Fruit fly (Drosophila melanogaster) whole organism, embryonic: ENCODE data around the gene CG3652.

Experiments used
- Asciz ChIP-seq: fragments of 200-800 bp; sonication (Bioruptor generic); optimal IDR thresholded peaks from 2 replicates; lab custom pipeline; 2017; ENCODE audit warnings: missing biosample characterization, mild to moderate bottlenecking, missing genetic modification characterization, missing genetic modification reagents
- BEAF-32 ChIP-seq: fragments of 200-800 bp; sonication (Bioruptor generic); optimal IDR thresholded peaks from 3 replicates; lab custom pipeline; 2017; ENCODE audit warnings: missing biosample characterization, missing genetic modification characterization, mild to moderate bottlenecking, moderate library complexity, missing genetic modification reagents
- CG10979 ChIP-seq: fragments of 200-800 bp; sonication (Bioruptor generic); optimal IDR thresholded peaks from 2 replicates; lab custom pipeline; 2018; ENCODE audit warnings: missing biosample characterization, mild to moderate bottlenecking, missing genetic modification characterization, moderate library complexity
- CG12104 ChIP-seq: fragments of 200-800 bp; sonication (Bioruptor generic); optimal IDR thresholded peaks from 3 replicates; lab custom pipeline; 2016; ENCODE audit warnings: missing biosample characterization, missing genetic modification characterization
- CG12219 ChIP-seq: fragments of 200-800 bp; sonication (Bioruptor generic); optimal IDR thresholded peaks from 3 replicates; lab custom pipeline; 2018; ENCODE audit warnings: missing biosample characterization, mild to moderate bottlenecking, missing genetic modification characterization
- CG12659 ChIP-seq: fragments of 200-800 bp; sonication (Bioruptor generic); optimal IDR thresholded peaks from 3 replicates; lab custom pipeline; 2017; ENCODE audit warnings: mild to moderate bottlenecking, missing biosample characterization, missing genetic modification reagents, missing genetic modification characterization
- CG13287 ChIP-seq: fragments of 200-800 bp; sonication (Bioruptor generic); IDR thresholded peaks from 2 replicates; pipeline ENCODE4 v1.3.6; 2022; ENCODE audit warnings: missing biosample characterization, missing genetic modification characterization; ENCODE audit not compliant: partially characterized antibody
- CG14441 ChIP-seq: fragments of 200-800 bp; sonication (Bioruptor generic); IDR thresholded peaks from 2 replicates; pipeline ENCODE4 v1.3.6; 2022; ENCODE audit warnings: missing biosample characterization, missing genetic modification characterization
- CG14860 ChIP-seq: fragments of 200-800 bp; sonication (Bioruptor generic); IDR thresholded peaks from 3 replicates; pipeline ENCODE4 v1.3.6; 2022; ENCODE audit warnings: missing biosample characterization, missing genetic modification characterization; ENCODE audit not compliant: partially characterized antibody
- CG17802 ChIP-seq: fragments of 200-800 bp; sonication (Bioruptor generic); optimal IDR thresholded peaks from 2 replicates; lab custom pipeline; 2018; ENCODE audit warnings: missing biosample characterization, mild to moderate bottlenecking, missing genetic modification characterization, moderate library complexity
- CG18619 ChIP-seq: fragments of 200-800 bp; sonication (Bioruptor generic); optimal IDR thresholded peaks from 3 replicates; lab custom pipeline; 2017; ENCODE audit warnings: missing biosample characterization, mild to moderate bottlenecking, missing genetic modification characterization
- CG2116 ChIP-seq: fragments of 200-800 bp; sonication (Bioruptor generic); optimal IDR thresholded peaks from 3 replicates; lab custom pipeline; 2018; ENCODE audit warnings: missing biosample characterization, mild to moderate bottlenecking, missing genetic modification characterization
- CG2875 ChIP-seq: fragments of 200-800 bp; sonication (Bioruptor generic); optimal IDR thresholded peaks from 2 replicates; lab custom pipeline; 2017; ENCODE audit warnings: missing biosample characterization, mild to moderate bottlenecking, missing genetic modification characterization, missing genetic modification reagents
- CG3163 ChIP-seq: fragments of 200-800 bp; sonication (Bioruptor generic); optimal IDR thresholded peaks from 3 replicates; lab custom pipeline; 2016; ENCODE audit warnings: missing biosample characterization, missing genetic modification characterization
- CG33213 ChIP-seq: fragments of 200-800 bp; sonication (Bioruptor generic); optimal IDR thresholded peaks from 3 replicates; lab custom pipeline; 2016; ENCODE audit warnings: missing biosample characterization, missing genetic modification characterization
- CG3407 ChIP-seq: fragments of 200-800 bp; sonication (Bioruptor generic); optimal IDR thresholded peaks from 2 replicates; lab custom pipeline; 2018; ENCODE audit warnings: missing biosample characterization, mild to moderate bottlenecking, missing genetic modification characterization
- CG34376 ChIP-seq: fragments of 200-800 bp; sonication (Bioruptor generic); optimal IDR thresholded peaks from 2 replicates; lab custom pipeline; 2018; ENCODE audit warnings: missing biosample characterization, mild to moderate bottlenecking, missing genetic modification characterization
- CG4328 ChIP-seq: fragments of 200-800 bp; sonication (Bioruptor generic); optimal IDR thresholded peaks from 3 replicates; lab custom pipeline; 2017; ENCODE audit warnings: missing biosample characterization, missing genetic modification reagents, missing genetic modification characterization
- CG6765 ChIP-seq: fragments of 200-800 bp; sonication (Bioruptor generic); optimal IDR thresholded peaks from 3 replicates; lab custom pipeline; 2017; ENCODE audit warnings: missing biosample characterization, mild to moderate bottlenecking, missing genetic modification characterization
- CG6791 ChIP-seq: fragments of 200-800 bp; sonication (Bioruptor generic); IDR thresholded peaks from 3 replicates; pipeline ENCODE4 v1.3.6; 2022; ENCODE audit warnings: missing biosample characterization, missing genetic modification characterization; ENCODE audit not compliant: partially characterized antibody
- CG9727 ChIP-seq: fragments of 200-800 bp; sonication (Bioruptor generic); optimal IDR thresholded peaks from 3 replicates; lab custom pipeline; 2017; ENCODE audit warnings: missing biosample characterization, mild to moderate bottlenecking, missing genetic modification characterization
- CrebB ChIP-seq: fragments of 200-800 bp; sonication (Bioruptor generic); optimal IDR thresholded peaks from 3 replicates; lab custom pipeline; 2018; ENCODE audit warnings: missing biosample characterization, mild to moderate bottlenecking, missing genetic modification characterization
- Drgx ChIP-seq: fragments of 200-800 bp; sonication (Bioruptor generic); IDR thresholded peaks from 2 replicates; pipeline ENCODE4 v1.3.6; 2022; ENCODE audit warnings: missing biosample characterization, missing genetic modification characterization
- Gsc ChIP-seq: fragments of 200-800 bp; sonication (Bioruptor generic); IDR thresholded peaks from 2 replicates; pipeline ENCODE4 v1.3.6; 2022; ENCODE audit warnings: missing biosample characterization, missing genetic modification characterization
- HLH4C ChIP-seq: fragments of 200-800 bp; sonication (Bioruptor generic); IDR thresholded peaks from 3 replicates; pipeline ENCODE4 v1.3.6; 2022; ENCODE audit warnings: missing biosample characterization, missing genetic modification characterization; ENCODE audit not compliant: partially characterized antibody
- HmgD ChIP-seq: fragments of 200-800 bp; sonication (Bioruptor generic); optimal IDR thresholded peaks from 3 replicates; lab custom pipeline; 2016; ENCODE audit warnings: missing biosample characterization, missing genetic modification characterization
- HmgZ ChIP-seq: fragments of 200-800 bp; sonication (Bioruptor generic); optimal IDR thresholded peaks from 2 replicates; lab custom pipeline; 2018; ENCODE audit warnings: missing biosample characterization, mild to moderate bottlenecking, missing genetic modification characterization
- Hmr ChIP-seq: fragments of 200-800 bp; sonication (Bioruptor generic); optimal IDR thresholded peaks from 3 replicates; lab custom pipeline; 2017; ENCODE audit warnings: mild to moderate bottlenecking, missing biosample characterization, missing genetic modification reagents, missing genetic modification characterization
- Hsf ChIP-seq: fragments of 200-800 bp; sonication (Bioruptor generic); optimal IDR thresholded peaks from 3 replicates; lab custom pipeline; 2016; ENCODE audit warnings: missing biosample characterization, missing genetic modification characterization
- Kr ChIP-seq: fragments of 200-800 bp; sonication (Bioruptor generic); optimal IDR thresholded peaks from 2 replicates; lab custom pipeline; 2017; ENCODE audit warnings: missing biosample characterization, mild to moderate bottlenecking, missing genetic modification characterization
- MBD-R2 ChIP-seq: fragments of 200-800 bp; sonication (Bioruptor generic); IDR thresholded peaks from 2 replicates; pipeline ENCODE4 v1.3.6; 2022; ENCODE audit warnings: missing biosample characterization, missing genetic modification characterization
- Med ChIP-seq: fragments of 200-800 bp; sonication (Bioruptor generic); peaks from one replicate; lab custom pipeline; 2016; ENCODE audit warnings: missing biosample characterization, missing genetic modification characterization, mild to moderate bottlenecking, inconsistent platforms, moderate library complexity
- Mes4 ChIP-seq: fragments of 200-800 bp; sonication (Bioruptor generic); optimal IDR thresholded peaks from 2 replicates; lab custom pipeline; 2016; ENCODE audit warnings: missing biosample characterization, missing genetic modification characterization
- NK7.1 ChIP-seq: fragments of 200-800 bp; sonication (Bioruptor generic); optimal IDR thresholded peaks from 3 replicates; lab custom pipeline; 2016; ENCODE audit warnings: missing biosample characterization, missing genetic modification characterization
- Opbp ChIP-seq: fragments of 200-800 bp; sonication (Bioruptor generic); IDR thresholded peaks from 3 replicates; pipeline ENCODE4 v1.3.6; 2022; ENCODE audit warnings: missing biosample characterization, missing genetic modification characterization; ENCODE audit not compliant: partially characterized antibody
- Side ChIP-seq: fragments of 200-800 bp; sonication (Bioruptor generic); optimal IDR thresholded peaks from 2 replicates; lab custom pipeline; 2016; ENCODE audit warnings: missing biosample characterization, missing genetic modification characterization
- amos ChIP-seq: fragments of 200-800 bp; sonication (Bioruptor generic); IDR thresholded peaks from 2 replicates; pipeline ENCODE4 v1.3.6; 2022; ENCODE audit warnings: missing biosample characterization, missing genetic modification characterization; ENCODE audit not compliant: partially characterized antibody
- exex ChIP-seq: fragments of 200-800 bp; sonication (Bioruptor generic); optimal IDR thresholded peaks from 4 replicates; lab custom pipeline; 2018; ENCODE audit warnings: missing biosample characterization, mild to moderate bottlenecking, missing genetic modification characterization, moderate library complexity
- hb ChIP-seq: fragments of 200-800 bp; sonication (Bioruptor generic); IDR thresholded peaks from 3 replicates; pipeline ENCODE4 v1.3.6; 2022; ENCODE audit warnings: missing biosample characterization, missing genetic modification characterization; ENCODE audit not compliant: partially characterized antibody
- nerfin-2 ChIP-seq: fragments of 200-800 bp; sonication (Bioruptor generic); IDR thresholded peaks from 2 replicates; pipeline ENCODE4 v1.3.6; 2022; ENCODE audit warnings: missing biosample characterization, missing genetic modification characterization; ENCODE audit not compliant: partially characterized antibody
- pzg ChIP-seq: fragments of 200-800 bp; sonication (Bioruptor generic); optimal IDR thresholded peaks from 3 replicates; lab custom pipeline; 2018; ENCODE audit warnings: missing biosample characterization, mild to moderate bottlenecking, missing genetic modification characterization, moderate library complexity
- sens ChIP-seq: fragments of 200-800 bp; sonication (Bioruptor generic); peaks from one replicate; lab custom pipeline; 2016; ENCODE audit warnings: missing biosample characterization, missing genetic modification characterization
- tna ChIP-seq: fragments of 200-800 bp; sonication (Bioruptor generic); IDR thresholded peaks from 2 replicates; pipeline ENCODE4 v1.3.6; 2022; ENCODE audit warnings: missing biosample characterization, missing genetic modification characterization; ENCODE audit not compliant: partially characterized antibody
- trem ChIP-seq: fragments of 200-800 bp; optimal IDR thresholded peaks from 3 replicates; lab custom pipeline; 2019; ENCODE audit warnings: missing biosample characterization, mild to moderate bottlenecking, missing genetic modification characterization, moderate library complexity
- twi ChIP-seq: fragments of 200-800 bp; optimal IDR thresholded peaks from 2 replicates; lab custom pipeline; 2019; ENCODE audit warnings: missing biosample characterization, mild to moderate bottlenecking, missing genetic modification characterization, moderate library complexity
- tx ChIP-seq: fragments of 200-800 bp; sonication (Bioruptor generic); optimal IDR thresholded peaks from 2 replicates; lab custom pipeline; 2016; ENCODE audit warnings: missing biosample characterization, missing genetic modification characterization
- vnd ChIP-seq: fragments of 200-800 bp; sonication (Bioruptor generic); IDR thresholded peaks from 3 replicates; pipeline ENCODE4 v1.3.6; 2022; ENCODE audit warnings: missing biosample characterization, missing genetic modification characterization; ENCODE audit not compliant: partially characterized antibody
- zfh1 ChIP-seq: fragments of 200-800 bp; sonication (Bioruptor generic); IDR thresholded peaks from 3 replicates; pipeline ENCODE4 v1.3.6; 2022; ENCODE audit warnings: missing biosample characterization, missing genetic modification characterization

Gene CG3652

DNA sequence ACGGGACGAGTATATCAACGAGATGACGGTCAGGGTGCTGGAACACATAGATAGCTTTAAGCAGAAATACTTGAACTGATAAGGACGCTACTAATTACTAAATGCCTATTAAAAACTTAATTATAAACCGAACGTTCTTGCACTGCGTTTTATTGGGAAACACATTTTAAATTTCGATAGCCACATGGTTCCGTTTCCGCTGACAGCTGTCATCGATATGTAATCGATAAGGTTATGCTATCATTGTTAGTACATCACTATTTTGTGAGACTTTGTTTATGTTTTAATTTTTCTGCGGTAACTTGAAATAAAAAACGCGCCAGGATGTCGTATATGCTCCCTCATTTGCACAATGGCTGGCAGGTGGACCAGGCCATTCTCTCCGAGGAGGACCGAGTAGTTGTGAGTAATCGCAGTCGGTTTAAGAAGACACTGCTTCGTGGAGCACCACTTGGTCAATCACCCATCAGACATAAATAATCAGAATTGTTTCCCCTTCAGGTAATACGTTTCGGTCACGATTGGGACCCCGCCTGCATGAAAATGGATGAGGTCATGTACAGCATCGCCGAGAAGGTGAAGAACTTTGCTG lies 9.4 kb upstream of the CG3652 start, which contains the start of gene Dim1 (continued):
- TF ChIP-seq Kr = no peak
- TF ChIP-seq CG18619 (GFP tag; lab: Kevin White, UChicago) = peak; percentile 47
- no peak for TF ChIP-seq Gsc (GFP tag; lab: Robert Waterston, UW)
- peak; percentile 40 for TF ChIP-seq CG9727
- TF ChIP-seq CG2116 = peak; percentile 90
- TF ChIP-seq HLH4C (GFP tag; lab: Robert Waterston, UW) = peak; percentile 78
- TF ChIP-seq CG12219 (GFP tag; lab: Kevin White, UChicago) = peak; percentile 38
- peak; percentile 53 for TF ChIP-seq CG34376 (GFP tag; lab: Kevin White, UChicago)
- TF ChIP-seq MBD-R2 (GFP tag; lab: Robert Waterston, UW) = peak; percentile 78
- TF ChIP-seq Mes4 (GFP tag; lab: Kevin White, UChicago) = peak; percentile 4
- TF ChIP-seq Drgx (GFP tag; lab: Robert Waterston, UW) = no peak
- TF ChIP-seq CG33213 (GFP tag; lab: Kevin White, UChicago) = peak; percentile 49
- peak; percentile 11 for TF ChIP-seq NK7.1
- peak; percentile 68 for TF ChIP-seq vnd (GFP tag; lab: Robert Waterston, UW)
- peak; percentile 34 for TF ChIP-seq CG10979 (tag; lab: Kevin White, UChicago)
- TF ChIP-seq CG6765 (GFP tag; lab: Kevin White, UChicago) = peak; percentile 37
- peak; percentile 52 for TF ChIP-seq pzg (GFP tag; lab: Kevin White, UChicago)
- no peak for TF ChIP-seq CG17802 (tag; lab: Kevin White, UChicago)
- peak; percentile 19 for TF ChIP-seq CG12104 (GFP tag; lab: Kevin White, UChicago)
- TF ChIP-seq BEAF-32 (GFP tag; lab: Kevin White, UChicago) = peak; percentile 68
- peak; percentile 25 for TF ChIP-seq Side (GFP tag; lab: Kevin White, UChicago)
- peak; percentile 86 for TF ChIP-seq CG6791
- peak; percentile 20 for TF ChIP-seq Hsf (GFP tag; lab: Kevin White, UChicago)
- peak; percentile 5 for TF ChIP-seq CG3163 (GFP tag; lab: Kevin White, UChicago)
- TF ChIP-seq hb (GFP tag; lab: Robert Waterston, UW) = peak; percentile 63; the same call in 1 of the 3 replicates
- TF ChIP-seq trem = peak; percentile 28
- TF ChIP-seq CG13287 (GFP tag; lab: Robert Waterston, UW) = peak; percentile 87
- peak; percentile 9 for TF ChIP-seq CrebB (tag; lab: Kevin White, UChicago)
- TF ChIP-seq nerfin-2 (GFP tag; lab: Robert Waterston, UW) = peak; percentile 70
- peak; percentile 74 for TF ChIP-seq amos (GFP tag; lab: Robert Waterston, UW)
- peak; percentile 30; the same call in 1 of the 3 replicates for TF ChIP-seq zfh1 (GFP tag; lab: Robert Waterston, UW)
- peak; percentile 44 for TF ChIP-seq HmgZ
- no peak for TF ChIP-seq twi (tag; lab: Kevin White, UChicago)
- peak; percentile 94 for TF ChIP-seq Med (GFP tag; lab: Kevin White, UChicago)
- TF ChIP-seq CG4328 = peak; percentile 7
- no peak for TF ChIP-seq exex (tag; lab: Kevin White, UChicago)
- TF ChIP-seq tna (GFP tag; lab: Robert Waterston, UW) = peak; percentile 78
- no peak for TF ChIP-seq HmgD (GFP tag; lab: Kevin White, UChicago)
- TF ChIP-seq Hmr (GFP tag; lab: Kevin White, UChicago) = peak; percentile 12
- peak; percentile 33 for TF ChIP-seq CG2875
- peak; percentile 46 for TF ChIP-seq CG12659 (GFP tag; lab: Kevin White, UChicago)
- no peak for TF ChIP-seq CG14441 (GFP tag; lab: Robert Waterston, UW)
- no peak for TF ChIP-seq tx
- TF ChIP-seq CG14860 (GFP tag; lab: Robert Waterston, UW) = peak; percentile 72
- TF ChIP-seq sens (GFP tag; lab: Kevin White, UChicago) = peak; percentile 66
- TF ChIP-seq CG3407 (GFP tag; lab: Kevin White, UChicago) = no peak
- TF ChIP-seq Asciz (GFP tag; lab: Kevin White, UChicago) = peak; percentile 31
- TF ChIP-seq Opbp (GFP tag; lab: Robert Waterston, UW) = peak; percentile 74
